Fruit fly (Drosophila melanogaster): ENCODE measurements around the gene chico.

The chico gene

DNA sequence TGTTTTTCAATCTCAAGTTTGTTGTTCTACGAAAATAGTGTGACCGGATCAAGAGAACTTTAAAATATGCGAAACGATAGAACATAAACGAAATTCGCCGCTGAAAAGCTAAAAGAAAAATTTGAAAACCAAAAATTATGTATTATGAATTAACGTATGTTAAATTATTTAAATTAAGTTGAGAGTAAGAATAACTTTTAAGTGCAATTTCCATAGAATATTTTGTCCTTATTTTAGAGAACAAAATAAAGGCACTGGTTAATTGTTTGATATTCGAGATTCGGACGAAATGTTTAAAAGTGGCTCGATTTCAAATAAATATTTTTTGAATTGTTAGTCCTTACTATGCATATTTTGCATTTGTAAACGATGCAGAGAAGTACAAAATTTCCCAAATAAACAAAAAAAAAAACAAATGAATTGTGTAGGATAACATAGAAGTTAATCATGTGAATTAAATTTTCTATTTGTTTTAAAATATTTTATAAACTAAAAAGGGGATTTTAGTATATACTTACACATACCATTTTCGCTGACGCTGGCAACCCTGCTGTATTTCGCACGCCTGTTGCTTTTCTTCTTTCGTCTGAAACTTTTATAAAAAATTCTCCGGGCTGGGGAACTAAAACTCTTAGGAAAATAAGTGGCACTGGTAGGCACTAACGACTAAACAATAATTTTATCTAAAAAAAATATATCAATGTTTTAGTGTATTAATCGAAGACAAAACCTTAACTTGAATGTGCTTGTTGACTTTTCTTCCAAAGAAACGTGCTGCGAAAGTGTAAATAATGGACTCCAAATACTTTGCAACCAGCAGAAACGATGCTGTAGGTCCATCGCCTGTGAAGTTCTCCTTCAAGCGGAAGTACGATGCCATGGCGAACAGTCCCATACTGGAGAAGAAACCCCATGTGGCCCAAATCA lies 36.0 kb downstream of the chico start, which contains the start of the genes CG5727 and ath (continued):
- TF ChIP-seq CG31365 (tag; optimal IDR thresholded peaks at IDR 0.05) (no peak), CG13775 (GFP tag; optimal IDR thresholded peaks at IDR 0.05) (peak; percentile 18), PHDP (tag; optimal IDR thresholded peaks at IDR 0.05) (no peak), CG31441 (GFP tag; IDR thresholded peaks at IDR 0.05) (no peak), dm (GFP tag; optimal IDR thresholded peaks at IDR 0.05) (no peak), CG1233 (GFP tag; optimal IDR thresholded peaks at IDR 0.05) (peak; percentile 35), CG15514 (GFP tag; optimal IDR thresholded peaks at IDR 0.05) (no peak), CG9932 (GFP tag; IDR thresholded peaks at IDR 0.05) (no peak), CG1529 (GFP tag; optimal IDR thresholded peaks at IDR 0.05) (no peak), CG12071 (GFP tag; optimal IDR thresholded peaks at IDR 0.05) (no peak), p53 (GFP tag; optimal IDR thresholded peaks at IDR 0.05) (no peak), dimm (GFP tag; IDR thresholded peaks at IDR 0.05) (no peak), lab (GFP tag; optimal IDR thresholded peaks at IDR 0.05) (no peak), HLH3B (GFP tag; IDR thresholded peaks at IDR 0.05) (no peak), CG17612 (GFP tag; IDR thresholded peaks at IDR 0.05) (no peak), CG6683 (GFP tag; optimal IDR thresholded peaks at IDR 0.05) (no peak), kay (GFP tag; optimal IDR thresholded peaks at IDR 0.05) (no peak), nmo (GFP tag; optimal IDR thresholded peaks at IDR 0.05) (peak; percentile 50), CG30403 (GFP tag; optimal IDR thresholded peaks at IDR 0.05) (peak; percentile 26), shn (GFP tag; optimal IDR thresholded peaks at IDR 0.05) (no peak), CG15696 (tag; optimal IDR thresholded peaks at IDR 0.05) (peak; percentile 5), scrt (GFP tag; optimal IDR thresholded peaks at IDR 0.05) (peak; percentile 94), CG1603 (tag; optimal IDR thresholded peaks at IDR 0.05) (no peak), CG7357 (GFP tag; IDR thresholded peaks at IDR 0.05) (no peak), Hr78 (GFP tag; optimal IDR thresholded peaks at IDR 0.05) (no peak), Fer3 (tag; optimal IDR thresholded peaks at IDR 0.05) (peak; percentile 25), esg (GFP tag; conservative IDR thresholded peaks at IDR 0.05) (no peak), amos (GFP tag; IDR thresholded peaks at IDR 0.05; ENCODE audit: partially characterized antibody) (no peak), cad (GFP tag; optimal IDR thresholded peaks at IDR 0.05) (no peak), bigmax (GFP tag; optimal IDR thresholded peaks at IDR 0.05) (no peak), slou (GFP tag; optimal IDR thresholded peaks at IDR 0.05) (no peak), fd64A (GFP tag; optimal IDR thresholded peaks at IDR 0.05) (no peak), tap (tag; optimal IDR thresholded peaks at IDR 0.05) (no peak), CG42726 (GFP tag; IDR thresholded peaks at IDR 0.05; ENCODE audit: partially characterized antibody) (no peak), CG10543 (GFP tag; optimal IDR thresholded peaks at IDR 0.05) (no peak), sima (GFP tag; optimal IDR thresholded peaks at IDR 0.05) (no peak), Max (GFP tag; optimal IDR thresholded peaks at IDR 0.05) (peak; percentile 50), lilli (GFP tag; optimal IDR thresholded peaks at IDR 0.05) (peak; percentile 19), hkb (optimal IDR thresholded peaks at IDR 0.05) (no peak), hkb (GFP tag; IDR thresholded peaks at IDR 0.05) (no peak), chinmo (GFP tag; IDR thresholded peaks at IDR 0.05; ENCODE audit: partially characterized antibody) (no peak), lov (optimal IDR thresholded peaks at IDR 0.05) (no peak), lov (GFP tag; IDR thresholded peaks at IDR 0.05) (no peak), CG16779 (GFP tag; IDR thresholded peaks at IDR 0.05) (no peak), C15 (GFP tag; IDR thresholded peaks at IDR 0.05) (no peak), dmrt99B (tag; optimal IDR thresholded peaks at IDR 0.05) (no peak), sr (GFP tag; IDR thresholded peaks at IDR 0.05) (no peak), Gug (GFP tag; IDR thresholded peaks at IDR 0.05) (no peak), Atf-2 (GFP tag; optimal IDR thresholded peaks at IDR 0.05) (no peak), al (GFP tag; IDR thresholded peaks at IDR 0.05) (no peak)
